Worm (Caenorhabditis elegans): ENCODE measurements around the gene dao-3.
A peak's percentile ranks its signal among the peaks of the same experiment; 100 is the strongest.

Gene dao-3

ce11 chrX:8036219-8036883 is 50.0 kb downstream of the dao-3 start (continued):
- peak; percentile 85 for TF ChIP-seq unc-55 (GFP tag; optimal IDR thresholded peaks at IDR 0.05)
- peak; percentile 64 for TF ChIP-seq hlh-6 (tag; optimal IDR thresholded peaks at IDR 0.05)
- peak; percentile 33 for TF ChIP-seq ttx-3 (tag; optimal IDR thresholded peaks at IDR 0.05)
- peak; percentile 44 for TF ChIP-seq ceh-22 (tag; optimal IDR thresholded peaks at IDR 0.05)
- peak; percentile 5 for TF ChIP-seq F13H6.1 (tag; optimal IDR thresholded peaks at IDR 0.05)
- TF ChIP-seq K09A11.1 (tag; optimal IDR thresholded peaks at IDR 0.05; ENCODE audit: insufficient read depth) = peak; percentile 76
- TF ChIP-seq elt-4 (tag; optimal IDR thresholded peaks at IDR 0.05) = no peak
- no peak for TF ChIP-seq unc-3 (GFP tag; conservative IDR thresholded peaks at IDR 0.05)
- peak; percentile 57 for TF ChIP-seq unc-3 (tag; optimal IDR thresholded peaks at IDR 0.05)
- no peak for TF ChIP-seq dmd-4 (tag; optimal IDR thresholded peaks at IDR 0.05; ENCODE audit: borderline replicate concordance)
- peak; percentile 91 for TF ChIP-seq dve-1 (tag; optimal IDR thresholded peaks at IDR 0.05)
- TF ChIP-seq lin-11 (tag; optimal IDR thresholded peaks at IDR 0.05) = no peak
- TF ChIP-seq ets-4 (tag; optimal IDR thresholded peaks at IDR 0.05) = no peak
- TF ChIP-seq ceh-6 (GFP tag; optimal IDR thresholded peaks at IDR 0.05) = peak; percentile 10
- no peak for TF ChIP-seq sox-4 (tag; optimal IDR thresholded peaks at IDR 0.05)
- peak; percentile 95 for TF ChIP-seq unc-42 (tag; optimal IDR thresholded peaks at IDR 0.05)
- TF ChIP-seq ceh-45 (GFP tag; IDR thresholded peaks at IDR 0.05) = no peak; the same call in 1 of the 2 replicates
- no peak for TF ChIP-seq madf-2 (tag; optimal IDR thresholded peaks at IDR 0.05)
- no peak for TF ChIP-seq fax-1 (tag; optimal IDR thresholded peaks at IDR 0.05)
- TF ChIP-seq pag-3 (tag; optimal IDR thresholded peaks at IDR 0.05; ENCODE audit: borderline replicate concordance) = no peak
- TF ChIP-seq ceh-24 (tag; optimal IDR thresholded peaks at IDR 0.05) = no peak
- no peak for TF ChIP-seq ceh-9 (tag; optimal IDR thresholded peaks at IDR 0.05)
- TF ChIP-seq tbx-2 (tag; optimal IDR thresholded peaks at IDR 0.05) = peak; percentile 91

All from whole organism, late embryonic.